Worm (Caenorhabditis elegans) whole organism, L3 larva: ENCODE results near the gene C44B12.6.

Experiments
- aly-2 ChIP-seq: fragments of 150-350 bp; optimal IDR thresholded peaks from 2 replicates; lab custom pipeline; 2014; ENCODE audit warnings: missing biosample characterization, missing genetic modification characterization
- ama-1 ChIP-seq: fragments of 150-350 bp; optimal IDR thresholded peaks from 2 replicates; lab custom pipeline; 2018
- ceh-16 ChIP-seq: sonication (generic microtip); optimal IDR thresholded peaks from 2 replicates; lab custom pipeline; 2017; ENCODE audit warnings: missing biosample characterization, missing genetic modification characterization
- ceh-28 ChIP-seq: fragments of 150-350 bp; optimal IDR thresholded peaks from 2 replicates; lab custom pipeline; 2014; ENCODE audit warnings: missing biosample characterization, missing genetic modification reagents, missing genetic modification characterization
- ceh-82 ChIP-seq: fragments of 150-350 bp; optimal IDR thresholded peaks from 2 replicates; lab custom pipeline; 2014; ENCODE audit warnings: missing biosample characterization, missing genetic modification characterization
- ceh-9 ChIP-seq: sonication (generic microtip); optimal IDR thresholded peaks from 2 replicates; lab custom pipeline; 2018; ENCODE audit warnings: missing biosample characterization, missing genetic modification characterization
- daf-12 ChIP-seq: fragments of 150-350 bp; optimal IDR thresholded peaks from 2 replicates; lab custom pipeline; 2014; ENCODE audit warnings: missing biosample characterization, missing genetic modification reagents, missing genetic modification characterization
- egl-27 ChIP-seq: sonication (generic microtip); optimal IDR thresholded peaks from 4 replicates; lab custom pipeline; 2017; ENCODE audit warnings: missing biosample characterization, missing genetic modification reagents, missing genetic modification characterization
- egl-5 ChIP-seq: fragments of 150-350 bp; optimal IDR thresholded peaks from 2 replicates; lab custom pipeline; 2017; ENCODE audit warnings: missing biosample characterization, missing genetic modification reagents, missing genetic modification characterization, inconsistent platforms
- elt-1 ChIP-seq: fragments of 150-350 bp; optimal IDR thresholded peaks from 2 replicates; lab custom pipeline; 2014; ENCODE audit warnings: missing biosample characterization, missing genetic modification characterization
- elt-2 ChIP-seq: sonication (generic microtip); optimal IDR thresholded peaks from 2 replicates; lab custom pipeline; 2016; ENCODE audit warnings: missing genetic modification reagents, mild to moderate bottlenecking, missing genetic modification characterization, missing compliant biosample characterization
- elt-3 ChIP-seq, 3 experiments: fragments of 150-350 bp in 1 of 3; sonication (generic microtip) in 2 of 3; optimal IDR thresholded peaks; 2 replicates in 2 of 3; 4 replicates in 1 of 3; lab custom pipeline; 2014 to 2017; ENCODE audit warnings: missing biosample characterization in 3 of 3, missing genetic modification characterization in 3 of 3
- eor-1 ChIP-seq, 2 experiments: fragments of 150-350 bp; optimal IDR thresholded peaks; 2 replicates each; lab custom pipeline; 2014 to 2018; ENCODE audit warnings: missing biosample characterization in 2 of 2, missing genetic modification characterization in 2 of 2
- fkh-2 ChIP-seq: fragments of 150-350 bp; optimal IDR thresholded peaks from 2 replicates; lab custom pipeline; 2014; ENCODE audit warnings: missing biosample characterization, missing genetic modification reagents, missing genetic modification characterization
- fos-1 ChIP-seq: fragments of 150-350 bp; optimal IDR thresholded peaks from 2 replicates; lab custom pipeline; 2014; ENCODE audit warnings: missing biosample characterization, missing genetic modification characterization
- hmg-11 ChIP-seq: sonication (generic microtip); optimal IDR thresholded peaks from 2 replicates; lab custom pipeline; 2016; ENCODE audit warnings: missing genetic modification characterization, missing compliant biosample characterization
- jun-1 ChIP-seq: fragments of 150-350 bp; optimal IDR thresholded peaks from 2 replicates; lab custom pipeline; 2014; ENCODE audit warnings: missing biosample characterization, missing genetic modification reagents, missing genetic modification characterization
- lin-15B ChIP-seq: fragments of 150-350 bp; optimal IDR thresholded peaks from 2 replicates; lab custom pipeline; 2014; ENCODE audit warnings: missing biosample characterization, missing genetic modification characterization
- lin-39 ChIP-seq: fragments of 150-350 bp; optimal IDR thresholded peaks from 2 replicates; lab custom pipeline; 2018; ENCODE audit warnings: missing biosample characterization, missing genetic modification reagents, missing genetic modification characterization
- lsy-12 ChIP-seq: sonication (generic microtip); optimal IDR thresholded peaks from 2 replicates; lab custom pipeline; 2016; ENCODE audit warnings: mild to moderate bottlenecking, missing genetic modification characterization, missing compliant biosample characterization
- mdl-1 ChIP-seq: fragments of 150-350 bp; optimal IDR thresholded peaks from 2 replicates; lab custom pipeline; 2014; ENCODE audit warnings: missing biosample characterization, missing genetic modification characterization
- mml-1 ChIP-seq: fragments of 150-350 bp; sonication (generic microtip); optimal IDR thresholded peaks from 3 replicates; lab custom pipeline; 2014; ENCODE audit warnings: missing biosample characterization, missing genetic modification characterization
- nhr-11 ChIP-seq: fragments of 150-350 bp; optimal IDR thresholded peaks from 2 replicates; lab custom pipeline; 2014; ENCODE audit warnings: missing biosample characterization, missing genetic modification characterization
- nhr-12 ChIP-seq: fragments of 150-350 bp; optimal IDR thresholded peaks from 2 replicates; lab custom pipeline; 2014; ENCODE audit warnings: missing biosample characterization, missing genetic modification characterization
- nhr-237 ChIP-seq: fragments of 150-350 bp; optimal IDR thresholded peaks from 2 replicates; lab custom pipeline; 2014; ENCODE audit warnings: missing biosample characterization, missing genetic modification characterization
- nhr-25 ChIP-seq: sonication (generic microtip); optimal IDR thresholded peaks from 2 replicates; lab custom pipeline; 2017; ENCODE audit warnings: missing biosample characterization, missing genetic modification characterization
- nhr-67 ChIP-seq: fragments of 150-350 bp; optimal IDR thresholded peaks from 2 replicates; lab custom pipeline; 2014; ENCODE audit warnings: missing biosample characterization, missing genetic modification characterization
- nhr-76 ChIP-seq: fragments of 150-350 bp; sonication (generic microtip); optimal IDR thresholded peaks from 5 replicates; lab custom pipeline; 2014; ENCODE audit warnings: missing biosample characterization, missing genetic modification characterization
- pqm-1 ChIP-seq: fragments of 150-350 bp; optimal IDR thresholded peaks from 2 replicates; lab custom pipeline; 2017; ENCODE audit warnings: missing biosample characterization, missing genetic modification characterization, inconsistent platforms
- skn-1 ChIP-seq: fragments of 150-350 bp; optimal IDR thresholded peaks from 2 replicates; lab custom pipeline; 2014; ENCODE audit warnings: missing biosample characterization, missing genetic modification characterization
- snpc-4 ChIP-seq: fragments of 150-350 bp; optimal IDR thresholded peaks from 2 replicates; lab custom pipeline; 2014; ENCODE audit warnings: missing biosample characterization, missing genetic modification characterization
- tbx-2 ChIP-seq: sonication (generic microtip); optimal IDR thresholded peaks from 2 replicates; lab custom pipeline; 2016; ENCODE audit warnings: mild to moderate bottlenecking, missing genetic modification characterization, missing compliant biosample characterization
- zag-1 ChIP-seq: fragments of 150-350 bp; optimal IDR thresholded peaks from 2 replicates; lab custom pipeline; 2014; ENCODE audit warnings: missing biosample characterization, missing genetic modification characterization

The C44B12.6 gene

ce11 chrIV:1110999-1111398 lies 25.6 kb downstream of the C44B12.6 start:
- no peak for TF ChIP-seq elt-3 (tag; optimal IDR thresholded peaks at IDR 0.05; lab: Kevin White, UChicago)
- no peak for TF ChIP-seq nhr-11 (tag; lab: Kevin White, UChicago)
- TF ChIP-seq daf-12: no peak
- TF ChIP-seq nhr-237 (tag; lab: Kevin White, UChicago): no peak
- TF ChIP-seq zag-1 (tag; lab: Kevin White, UChicago): no peak
- TF ChIP-seq lsy-12: no peak
- no peak for TF ChIP-seq ceh-82
- TF ChIP-seq egl-27 (tag; lab: Kevin White, UChicago): no peak
- no peak for TF ChIP-seq mdl-1 (tag; lab: Kevin White, UChicago)
- TF ChIP-seq ceh-9 (tag; lab: Kevin White, UChicago): no peak
- no peak for TF ChIP-seq nhr-76 (tag; lab: Kevin White, UChicago)
- TF ChIP-seq ama-1 (lab: Kevin White, UChicago): no peak
- TF ChIP-seq snpc-4 (tag; lab: Kevin White, UChicago): no peak
- TF ChIP-seq elt-1 (tag; lab: Kevin White, UChicago): no peak

ce11 chrIV:1108030-1108429 lies 28.5 kb downstream of the C44B12.6 start:
- no peak for TF ChIP-seq daf-12
- TF ChIP-seq egl-5: peak; percentile 29
- no peak for TF ChIP-seq ceh-9 (tag; lab: Kevin White, UChicago)
- TF ChIP-seq fos-1 (tag; lab: Kevin White, UChicago): no peak
- no peak for TF ChIP-seq nhr-67 (tag; lab: Kevin White, UChicago)
- TF ChIP-seq eor-1 (tag; optimal IDR thresholded peaks at IDR 0.05; lab: Kevin White, UChicago): no peak
- TF ChIP-seq lin-39: peak; percentile 78
- no peak for TF ChIP-seq ceh-16 (tag; lab: Kevin White, UChicago)
- no peak for TF ChIP-seq hmg-11 (tag; lab: Kevin White, UChicago)
- TF ChIP-seq, all 47 proteins: peak for 2

- TF ChIP-seq lin-39 (peak; percentile 69), ama-1 (lab: Kevin White, UChicago) (peak; percentile 29), mml-1 (tag; lab: Kevin White, UChicago) (no peak)
Measured at ce11 chrIV:1107190-1107589, 29.4 kb downstream of the C44B12.6 start, which contains the start of gene ost-1. TSS of gene ost-1 (plus strand) at chrIV:1107396.

ce11 chrIV:1105999-1106398 lies 30.6 kb downstream of the C44B12.6 start:
- TF ChIP-seq elt-2 (tag; lab: Kevin White, UChicago): no peak
- TF ChIP-seq egl-27 (tag; lab: Kevin White, UChicago): no peak
- TF ChIP-seq nhr-12 (tag; lab: Kevin White, UChicago): no peak
- TF ChIP-seq elt-1 (tag; lab: Kevin White, UChicago): no peak
- no peak for TF ChIP-seq nhr-76 (tag; lab: Kevin White, UChicago)
- TF ChIP-seq lsy-12: no peak
- TF ChIP-seq ceh-16 (tag; lab: Kevin White, UChicago): no peak
- TF ChIP-seq nhr-237 (tag; lab: Kevin White, UChicago): no peak

- TF ChIP-seq fkh-2 (tag; lab: Kevin White, UChicago) (peak; percentile 42), tbx-2 (tag; lab: Kevin White, UChicago) (no peak)
Measured at ce11 chrIV:1105104-1105503, 31.5 kb downstream of the C44B12.6 start.

- TF ChIP-seq jun-1 (no peak), nhr-67 (tag; lab: Kevin White, UChicago) (no peak), snpc-4 (tag; lab: Kevin White, UChicago) (no peak), lin-39 (no peak), aly-2 (no peak), egl-27 (tag; lab: Kevin White, UChicago) (no peak), nhr-25 (tag; lab: Kevin White, UChicago) (no peak), ceh-16 (tag; lab: Kevin White, UChicago) (no peak), pqm-1 (tag; lab: Kevin White, UChicago) (no peak), ceh-28 (tag; lab: Kevin White, UChicago) (no peak), lin-15B (tag; lab: Kevin White, UChicago) (no peak), skn-1 (tag; lab: Kevin White, UChicago) (no peak)
Measured at ce11 chrIV:1104518-1104917, 32.0 kb downstream of the C44B12.6 start, which contains the start of the genes C44B12.9 and C44B12.3. TSS of gene C44B12.9 (minus strand) at chrIV:1104618. TSS of gene C44B12.3 (plus strand) at chrIV:1104766.
